Fruit fly (Drosophila melanogaster) whole organism, embryonic: Measurements from ENCODE around the gene Elp5.

Source experiments
- ATbp ChIP-seq: fragments of 200-800 bp; sonication (Bioruptor generic); optimal IDR thresholded peaks from 2 replicates; lab custom pipeline; 2017; ENCODE audit warnings: missing biosample characterization, mild to moderate bottlenecking, missing genetic modification characterization, missing genetic modification reagents
- Bteb2 ChIP-seq: fragments of 200-800 bp; sonication (Bioruptor generic); optimal IDR thresholded peaks from 2 replicates; lab custom pipeline; 2016; ENCODE audit warnings: missing biosample characterization, missing genetic modification characterization
- Gug ChIP-seq: fragments of 200-800 bp; sonication (Bioruptor generic); IDR thresholded peaks from 4 replicates; pipeline ENCODE4 v1.3.6; 2022; ENCODE audit warnings: missing biosample characterization, missing genetic modification characterization
- HLH4C ChIP-seq: fragments of 200-800 bp; sonication (Bioruptor generic); IDR thresholded peaks from 3 replicates; pipeline ENCODE4 v1.3.6; 2022; ENCODE audit warnings: missing biosample characterization, missing genetic modification characterization; ENCODE audit not compliant: partially characterized antibody
- HmgZ ChIP-seq: fragments of 200-800 bp; sonication (Bioruptor generic); optimal IDR thresholded peaks from 2 replicates; lab custom pipeline; 2018; ENCODE audit warnings: missing biosample characterization, mild to moderate bottlenecking, missing genetic modification characterization
- Oaz ChIP-seq: fragments of 200-800 bp; sonication (Bioruptor generic); IDR thresholded peaks from 2 replicates; pipeline ENCODE4 v1.3.6; 2022; ENCODE audit warnings: missing biosample characterization, missing genetic modification characterization
- Sox102F ChIP-seq: fragments of 200-800 bp; sonication (Bioruptor generic); optimal IDR thresholded peaks from 2 replicates; lab custom pipeline; 2018; ENCODE audit warnings: missing biosample characterization, mild to moderate bottlenecking, missing genetic modification characterization, moderate library complexity
- chinmo ChIP-seq: fragments of 200-800 bp; sonication (Bioruptor generic); IDR thresholded peaks from 4 replicates; pipeline ENCODE4 v1.3.6; 2022; ENCODE audit warnings: missing biosample characterization, missing genetic modification characterization; ENCODE audit not compliant: partially characterized antibody
- exex ChIP-seq: fragments of 200-800 bp; sonication (Bioruptor generic); optimal IDR thresholded peaks from 4 replicates; lab custom pipeline; 2018; ENCODE audit warnings: missing biosample characterization, mild to moderate bottlenecking, missing genetic modification characterization, moderate library complexity
- ttk ChIP-seq: fragments of 200-800 bp; sonication (Bioruptor generic); IDR thresholded peaks from 2 replicates; pipeline ENCODE4 v2.1.2; 2022; ENCODE audit warnings: missing biosample characterization, missing genetic modification characterization
- usp ChIP-seq: fragments of >200 bp; optimal IDR thresholded peaks from 2 replicates; lab custom pipeline; 2017; ENCODE audit warnings: missing biosample characterization, missing genetic modification characterization

DNA sequence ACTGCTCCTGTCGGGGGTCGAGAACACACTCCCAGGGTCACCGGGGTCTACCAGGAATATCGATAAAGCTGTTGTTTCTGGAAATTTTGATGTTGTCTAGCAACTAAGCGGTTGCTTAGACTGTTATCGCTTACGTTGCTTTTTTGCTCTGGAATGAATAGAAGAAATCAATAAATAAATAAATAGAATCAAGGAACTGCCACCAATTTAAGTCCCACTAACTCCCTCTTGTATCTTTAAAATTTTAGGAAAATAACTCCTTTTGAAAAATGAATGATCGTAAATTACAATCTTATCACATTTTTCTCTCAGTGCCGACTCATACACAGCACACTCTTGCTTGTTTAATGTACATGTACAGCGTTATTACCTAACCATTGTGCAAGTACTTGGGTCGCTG, 44.9 kb upstream of the Elp5 start, which contains the start of gene CG15878:
- TF ChIP-seq Oaz (no peak), Sox102F (GFP tag; lab: Kevin White, UChicago) (no peak), HmgZ (tag; lab: Kevin White, UChicago) (no peak), Bteb2 (GFP tag; lab: Kevin White, UChicago) (no peak), exex (tag; lab: Kevin White, UChicago) (no peak), usp (GFP tag; lab: Kevin White, UChicago) (no peak), chinmo (GFP tag; lab: Robert Waterston, UW) (no peak), Gug (no peak), HLH4C (GFP tag; lab: Robert Waterston, UW) (no peak), ATbp (no peak), ttk (no peak)
